Fruit fly (Drosophila melanogaster): ENCODE measurements around the gene baz.

The baz gene

dm6 chrX:17125017-17125821 is 34.6 kb upstream of the baz start (continued):
- TF ChIP-seq slou (GFP tag; optimal IDR thresholded peaks at IDR 0.05) (no peak), CG31224 (GFP tag; IDR thresholded peaks at IDR 0.05) (no peak), dimm (GFP tag; IDR thresholded peaks at IDR 0.05) (0 out of 2 replicates have a peak, but pooled peaks have one; percentile 19), vvl (GFP tag; IDR thresholded peaks at IDR 0.05) (peak; percentile 77), Hr39 (optimal IDR thresholded peaks at IDR 0.05) (no peak), CoRest (tag; optimal IDR thresholded peaks at IDR 0.05) (peak; percentile 54), pum (GFP tag; optimal IDR thresholded peaks at IDR 0.05) (peak; percentile 5), CG6791 (GFP tag; IDR thresholded peaks at IDR 0.05; ENCODE audit: partially characterized antibody) (peak; percentile 88), CG14860 (GFP tag; IDR thresholded peaks at IDR 0.05; ENCODE audit: partially characterized antibody) (peak; percentile 87), ara (GFP tag; IDR thresholded peaks at IDR 0.05) (peak; percentile 39; the same call in 1 of the 2 replicates), HHEX (GFP tag; optimal IDR thresholded peaks at IDR 0.05) (peak; percentile 72), nerfin-2 (GFP tag; IDR thresholded peaks at IDR 0.05; ENCODE audit: partially characterized antibody) (peak; percentile 82), Dad (GFP tag; optimal IDR thresholded peaks at IDR 0.05) (no peak), Lpt (GFP tag; optimal IDR thresholded peaks at IDR 0.05) (no peak), NC2α (GFP tag; optimal IDR thresholded peaks at IDR 0.05) (no peak), dmrt99B (tag; optimal IDR thresholded peaks at IDR 0.05) (peak; percentile 85), Med (GFP tag) (peak; percentile 83), inv (GFP tag; IDR thresholded peaks at IDR 0.05; ENCODE audit: partially characterized antibody) (peak; percentile 81), YL-1 (GFP tag; optimal IDR thresholded peaks at IDR 0.05) (peak; percentile 14), CG11504 (tag; optimal IDR thresholded peaks at IDR 0.05) (peak; percentile 78), CG9817 (tag; optimal IDR thresholded peaks at IDR 0.05) (peak; percentile 43), CG14710 (tag; optimal IDR thresholded peaks at IDR 0.05) (peak; percentile 30), CG16863 (GFP tag; optimal IDR thresholded peaks at IDR 0.05) (peak; percentile 26), row (GFP tag; IDR thresholded peaks at IDR 0.05) (peak; percentile 95), sens (GFP tag) (peak; percentile 81), Bdp1 (GFP tag; optimal IDR thresholded peaks at IDR 0.05) (no peak), CG42726 (GFP tag; IDR thresholded peaks at IDR 0.05; ENCODE audit: partially characterized antibody) (peak; percentile 76; the same call in 1 of the 2 replicates), H15 (GFP tag; IDR thresholded peaks at IDR 0.05) (0 out of 3 replicates have a peak, but pooled peaks have one; percentile 30), CG1529 (GFP tag; optimal IDR thresholded peaks at IDR 0.05) (no peak), Scr (GFP tag; IDR thresholded peaks at IDR 0.05; ENCODE audit: partially characterized antibody) (peak; percentile 94), CG3281 (GFP tag; optimal IDR thresholded peaks at IDR 0.05) (peak; percentile 85), Blimp-1 (GFP tag; optimal IDR thresholded peaks at IDR 0.05) (peak; percentile 62), CG10366 (GFP tag; IDR thresholded peaks at IDR 0.05) (peak; percentile 73), Deaf1 (tag; optimal IDR thresholded peaks at IDR 0.05) (peak; percentile 48), gfzf (GFP tag; optimal IDR thresholded peaks at IDR 0.05) (no peak), CG4820 (GFP tag; optimal IDR thresholded peaks at IDR 0.05) (peak; percentile 27), CG34224 (GFP tag; IDR thresholded peaks at IDR 0.05; ENCODE audit: partially characterized antibody) (peak; percentile 91), so (GFP tag; IDR thresholded peaks at IDR 0.05) (peak; percentile 65), esg (GFP tag; conservative IDR thresholded peaks at IDR 0.05) (peak; percentile 71), Kr (GFP tag; optimal IDR thresholded peaks at IDR 0.05) (no peak), kah (GFP tag; optimal IDR thresholded peaks at IDR 0.05) (peak; percentile 62), CG4328 (GFP tag; optimal IDR thresholded peaks at IDR 0.05) (peak; percentile 23), Sry-δ (GFP tag; optimal IDR thresholded peaks at IDR 0.05) (peak; percentile 87), CG3838 (GFP tag; optimal IDR thresholded peaks at IDR 0.05) (no peak), maf-S (GFP tag; optimal IDR thresholded peaks at IDR 0.05) (peak; percentile 40), CG10431 (GFP tag; optimal IDR thresholded peaks at IDR 0.05) (no peak), zf30C (GFP tag; optimal IDR thresholded peaks at IDR 0.05) (no peak), Dip3 (GFP tag; optimal IDR thresholded peaks at IDR 0.05) (peak; percentile 13), Nf-YA (GFP tag; IDR thresholded peaks at IDR 0.05) (peak; percentile 53; the same call in 1 of the 2 replicates)

Measured in whole organism, embryonic.